Worm (Caenorhabditis elegans) whole organism, young adult: Measurements from ENCODE around the gene his-69.
A peak's percentile ranks its signal among the peaks of the same experiment; 100 is the strongest.

Experiments used
- B0261.1 ChIP-seq: sonication (generic microtip); optimal IDR thresholded peaks from 2 replicates; lab custom pipeline; 2016; ENCODE audit warnings: mild to moderate bottlenecking, missing genetic modification characterization, moderate library complexity, missing compliant biosample characterization
- C06A6.2 ChIP-seq: fragments of 200-800 bp; sonication (Bioruptor generic); conservative IDR thresholded peaks from 2 replicates; pipeline ENCODE4 v1.3.6; 2022; ENCODE audit warnings: missing genetic modification characterization, missing compliant biosample characterization
- C17E4.6 ChIP-seq: fragments of 200-800 bp; sonication (Bioruptor generic); IDR thresholded peaks from 2 replicates; pipeline ENCODE4 v1.3.6; 2022; ENCODE audit warnings: missing genetic modification reagents, missing genetic modification characterization, missing compliant biosample characterization
- D2030.7 ChIP-seq: fragments of 200-800 bp; sonication (Bioruptor generic); IDR thresholded peaks from 2 replicates; pipeline ENCODE4 v1.3.6; 2022; ENCODE audit warnings: missing genetic modification reagents, missing genetic modification characterization, missing compliant biosample characterization
- F10E7.11 ChIP-seq: sonication (generic microtip); optimal IDR thresholded peaks from 2 replicates; lab custom pipeline; 2017; ENCODE audit warnings: mild to moderate bottlenecking, missing genetic modification characterization, moderate library complexity, missing compliant biosample characterization
- F33H1.4 ChIP-seq: fragments of 200-800 bp; sonication (Bioruptor generic); IDR thresholded peaks from 2 replicates; pipeline ENCODE4 v1.3.6; 2022; ENCODE audit warnings: missing genetic modification reagents, missing genetic modification characterization, missing compliant biosample characterization
- K11D2.4 ChIP-seq: fragments of 200-800 bp; sonication (Bioruptor generic); IDR thresholded peaks from 2 replicates; pipeline ENCODE4 v1.3.6; 2022; ENCODE audit warnings: missing genetic modification reagents, missing genetic modification characterization, missing compliant biosample characterization
- Y53G8AR.9 ChIP-seq: fragments of 200-800 bp; sonication (Bioruptor generic); conservative IDR thresholded peaks from 2 replicates; pipeline ENCODE4 v1.3.6; 2022; ENCODE audit warnings: missing genetic modification reagents, missing genetic modification characterization, missing compliant biosample characterization
- ZK185.1 ChIP-seq: sonication (generic microtip); optimal IDR thresholded peaks from 2 replicates; lab custom pipeline; 2016; ENCODE audit warnings: mild to moderate bottlenecking, missing genetic modification characterization, missing compliant biosample characterization; ENCODE audit not compliant: poor library complexity, severe bottlenecking
- akir-1 ChIP-seq: fragments of 200-800 bp; sonication (Bioruptor generic); optimal IDR thresholded peaks from 2 replicates; lab custom pipeline; 2018; ENCODE audit warnings: mild to moderate bottlenecking, missing genetic modification characterization, moderate library complexity, missing compliant biosample characterization
- aptf-3 ChIP-seq: fragments of 200-800 bp; sonication (Bioruptor generic); IDR thresholded peaks from 2 replicates; pipeline ENCODE4 v1.3.6; 2022; ENCODE audit warnings: missing genetic modification characterization, missing compliant biosample characterization
- atf-7 ChIP-seq: sonication (generic microtip); optimal IDR thresholded peaks from 2 replicates; lab custom pipeline; 2017; ENCODE audit warnings: mild to moderate bottlenecking, missing genetic modification characterization, missing compliant biosample characterization
- attf-3 ChIP-seq: fragments of 200-800 bp; sonication (Bioruptor generic); conservative IDR thresholded peaks from 2 replicates; pipeline ENCODE4 v1.3.6; 2022; ENCODE audit warnings: missing genetic modification reagents, missing genetic modification characterization, missing compliant biosample characterization
- attf-5 ChIP-seq: fragments of 200-800 bp; sonication (Bioruptor generic); optimal IDR thresholded peaks from 2 replicates; lab custom pipeline; 2018; ENCODE audit warnings: mild to moderate bottlenecking, missing genetic modification characterization, missing compliant biosample characterization
- bed-2 ChIP-seq: fragments of 200-800 bp; sonication (Bioruptor generic); IDR thresholded peaks from 2 replicates; pipeline ENCODE4 v1.3.6; 2022; ENCODE audit warnings: missing genetic modification reagents, missing genetic modification characterization, missing compliant biosample characterization
- ccch-3 ChIP-seq: fragments of 200-800 bp; sonication (Bioruptor generic); optimal IDR thresholded peaks from 2 replicates; lab custom pipeline; 2018; ENCODE audit warnings: mild to moderate bottlenecking, missing genetic modification characterization, missing compliant biosample characterization
- cebp-2 ChIP-seq: fragments of 200-800 bp; sonication (Bioruptor generic); IDR thresholded peaks from 2 replicates; pipeline ENCODE4 v1.3.6; 2022; ENCODE audit warnings: missing genetic modification characterization, missing compliant biosample characterization
- ceh-58 ChIP-seq: fragments of 200-800 bp; sonication (Bioruptor generic); IDR thresholded peaks from 2 replicates; pipeline ENCODE4 v1.3.6; 2022; ENCODE audit warnings: missing genetic modification characterization, missing compliant biosample characterization
- die-1 ChIP-seq: sonication (generic microtip); optimal IDR thresholded peaks from 2 replicates; lab custom pipeline; 2016; ENCODE audit warnings: missing genotype, mild to moderate bottlenecking, missing genetic modification characterization, missing compliant biosample characterization
- efl-1 ChIP-seq: fragments of 150-350 bp; optimal IDR thresholded peaks from 2 replicates; lab custom pipeline; 2014; ENCODE audit warnings: missing biosample characterization, missing genetic modification reagents, missing genetic modification characterization
- fkh-3 ChIP-seq: sonication (generic microtip); optimal IDR thresholded peaks from 2 replicates; lab custom pipeline; 2016; ENCODE audit warnings: mild to moderate bottlenecking, missing genetic modification characterization, missing compliant biosample characterization
- lag-1 ChIP-seq: fragments of 200-800 bp; sonication (Bioruptor generic); IDR thresholded peaks from 2 replicates; pipeline ENCODE4 v1.3.6; 2022; ENCODE audit warnings: missing genetic modification reagents, missing genetic modification characterization, missing compliant biosample characterization
- let-526 ChIP-seq: fragments of 200-800 bp; sonication (Bioruptor generic); IDR thresholded peaks from 2 replicates; pipeline ENCODE4 v1.3.6; 2022; ENCODE audit warnings: missing genetic modification reagents, missing genetic modification characterization, missing compliant biosample characterization
- lin-35 ChIP-seq, 3 experiments: fragments of 150-350 bp in 2 of 3; sonication (generic microtip) in 1 of 3; optimal IDR thresholded peaks; 2 replicates each; lab custom pipeline; 2014 to 2018; ENCODE audit warnings: missing biosample characterization in 3 of 3, missing genetic modification characterization in 3 of 3, missing genetic modification reagents in 3 of 3
- lin-40 ChIP-seq: sonication (generic microtip); optimal IDR thresholded peaks from 2 replicates; lab custom pipeline; 2016; ENCODE audit warnings: missing genetic modification characterization, mild to moderate bottlenecking, missing compliant biosample characterization, missing genotype, missing genetic modification reagents
- lin-54 ChIP-seq: fragments of 200-800 bp; sonication (Bioruptor generic); optimal IDR thresholded peaks from 2 replicates; lab custom pipeline; 2018; ENCODE audit warnings: mild to moderate bottlenecking, missing genetic modification characterization, missing compliant biosample characterization
- lsl-1 ChIP-seq: fragments of 200-800 bp; sonication (Bioruptor generic); optimal IDR thresholded peaks from 2 replicates; lab custom pipeline; 2018; ENCODE audit warnings: mild to moderate bottlenecking, missing genetic modification characterization, moderate library complexity, missing compliant biosample characterization
- lsy-27 ChIP-seq: sonication (generic microtip); optimal IDR thresholded peaks from 2 replicates; lab custom pipeline; 2017; ENCODE audit warnings: missing genetic modification characterization, mild to moderate bottlenecking, missing compliant biosample characterization, antibody characterized with exemption, missing genotype, borderline replicate concordance; ENCODE audit not compliant: insufficient read depth
- madf-6 ChIP-seq: fragments of 200-800 bp; sonication (Bioruptor generic); IDR thresholded peaks from 2 replicates; pipeline ENCODE4 v1.3.6; 2022; ENCODE audit warnings: missing genetic modification reagents, missing genetic modification characterization, missing compliant biosample characterization
- mel-28 ChIP-seq: sonication (generic microtip); optimal IDR thresholded peaks from 2 replicates; lab custom pipeline; 2016; ENCODE audit warnings: borderline replicate concordance, mild to moderate bottlenecking, missing genetic modification characterization, missing compliant biosample characterization
- mxl-1 ChIP-seq: sonication (generic microtip); optimal IDR thresholded peaks from 2 replicates; lab custom pipeline; 2016; ENCODE audit warnings: missing genetic modification characterization, missing compliant biosample characterization
- nfya-2 ChIP-seq: fragments of 200-800 bp; sonication (Bioruptor generic); IDR thresholded peaks from 2 replicates; pipeline ENCODE4 v1.3.6; 2022; ENCODE audit warnings: missing genetic modification reagents, missing genetic modification characterization, missing compliant biosample characterization
- nfyb-1 ChIP-seq: fragments of 200-800 bp; sonication (Bioruptor generic); IDR thresholded peaks from 2 replicates; pipeline ENCODE4 v1.3.6; 2022; ENCODE audit warnings: missing genetic modification reagents, missing genetic modification characterization, missing compliant biosample characterization
- nhr-27 ChIP-seq: fragments of 200-800 bp; sonication (Bioruptor generic); optimal IDR thresholded peaks from 2 replicates; lab custom pipeline; 2018; ENCODE audit warnings: mild to moderate bottlenecking, missing genetic modification characterization, moderate library complexity, missing compliant biosample characterization
- rcor-1 ChIP-seq: fragments of 200-800 bp; sonication (Bioruptor generic); IDR thresholded peaks from 2 replicates; pipeline ENCODE4 v1.3.6; 2022; ENCODE audit warnings: missing genetic modification reagents, missing genetic modification characterization, missing compliant biosample characterization
- rec-8 ChIP-seq, 2 experiments: sonication (generic microtip); optimal IDR thresholded peaks; 2 replicates each; lab custom pipeline; 2016; ENCODE audit warnings: mild to moderate bottlenecking in 2 of 2, missing genetic modification characterization in 2 of 2, missing genetic modification reagents in 2 of 2, missing genotype in 2 of 2, missing biosample characterization in 1 of 2, missing compliant biosample characterization in 1 of 2, moderate library complexity in 1 of 2
- repo-1 ChIP-seq: sonication (generic microtip); optimal IDR thresholded peaks from 2 replicates; lab custom pipeline; 2017; ENCODE audit warnings: mild to moderate bottlenecking, missing genetic modification characterization, missing compliant biosample characterization
- rpc-1 ChIP-seq, 2 experiments: fragments of 150-350 bp in 1 of 2; sonication (generic microtip) in 1 of 2; optimal IDR thresholded peaks; 2 replicates each; lab custom pipeline; 2014 to 2018; ENCODE audit warnings: missing biosample characterization in 1 of 2, missing genetic modification characterization in 1 of 2, missing genetic modification reagents in 1 of 2, missing genotype in 1 of 2
- sea-2 ChIP-seq: fragments of 200-800 bp; sonication (Bioruptor generic); IDR thresholded peaks from 2 replicates; pipeline ENCODE4 v1.3.6; 2022; ENCODE audit warnings: missing genetic modification characterization, missing compliant biosample characterization
- sptf-2 ChIP-seq: fragments of 200-800 bp; sonication (Bioruptor generic); optimal IDR thresholded peaks from 2 replicates; lab custom pipeline; 2018; ENCODE audit warnings: mild to moderate bottlenecking, missing genetic modification characterization, missing compliant biosample characterization
- tbp1 ChIP-seq: fragments of 200-800 bp; sonication (Bioruptor generic); optimal IDR thresholded peaks from 2 replicates; lab custom pipeline; 2018; ENCODE audit warnings: mild to moderate bottlenecking, missing genetic modification characterization, missing compliant biosample characterization
- tlf-1 ChIP-seq: fragments of 200-800 bp; sonication (Bioruptor generic); optimal IDR thresholded peaks from 2 replicates; lab custom pipeline; 2018; ENCODE audit warnings: mild to moderate bottlenecking, missing genetic modification characterization, missing compliant biosample characterization
- unc-62 ChIP-seq: fragments of 150-350 bp; optimal IDR thresholded peaks from 2 replicates; lab custom pipeline; 2014; ENCODE audit warnings: missing biosample characterization, missing genetic modification reagents, missing genetic modification characterization
- zim-3 ChIP-seq: sonication (generic microtip); optimal IDR thresholded peaks from 2 replicates; lab custom pipeline; 2017; ENCODE audit warnings: mild to moderate bottlenecking, missing genetic modification characterization, moderate library complexity, missing compliant biosample characterization
- ztf-25 ChIP-seq: fragments of 200-800 bp; sonication (Bioruptor generic); IDR thresholded peaks from 2 replicates; pipeline ENCODE4 v1.3.6; 2022; ENCODE audit warnings: missing genetic modification reagents, missing genetic modification characterization, missing compliant biosample characterization
- ztf-26 ChIP-seq: sonication (generic microtip); optimal IDR thresholded peaks from 2 replicates; lab custom pipeline; 2017; ENCODE audit warnings: missing genetic modification characterization, missing compliant biosample characterization
- ztf-28 ChIP-seq: fragments of 200-800 bp; sonication (Bioruptor generic); IDR thresholded peaks from 2 replicates; pipeline ENCODE4 v1.3.6; 2022; ENCODE audit warnings: missing genetic modification reagents, missing genetic modification characterization, missing compliant biosample characterization
- ztf-3 ChIP-seq: fragments of 200-800 bp; sonication (Bioruptor generic); optimal IDR thresholded peaks from 2 replicates; lab custom pipeline; 2018; ENCODE audit warnings: mild to moderate bottlenecking, missing genetic modification characterization, missing compliant biosample characterization
- ztf-6 ChIP-seq: fragments of 200-800 bp; sonication (Bioruptor generic); IDR thresholded peaks from 2 replicates; pipeline ENCODE4 v1.3.6; 2022; ENCODE audit warnings: missing genetic modification reagents, missing genetic modification characterization, missing compliant biosample characterization

his-69 gene

ce11 chrIII:4098107-4098620 lies 39.6 kb upstream of the his-69 start, which contains the start of gene rei-1:
Gene rei-1, minus strand, starts transcription at chrIII:4098190.
- TF ChIP-seq K11D2.4 (GFP tag; lab: Robert Waterston, UW), result no peak
- 0 out of 2 replicates have a peak, but pooled peaks have one; percentile 19 for TF ChIP-seq Y53G8AR.9 (GFP tag; lab: Robert Waterston, UW)
- TF ChIP-seq F33H1.4 (GFP tag; lab: Robert Waterston, UW), result peak; percentile 37
- no peak for TF ChIP-seq ztf-25 (GFP tag; lab: Robert Waterston, UW)
- TF ChIP-seq ccch-3, result no peak
- no peak for TF ChIP-seq sea-2 (GFP tag; lab: Robert Waterston, UW)
- no peak for TF ChIP-seq C06A6.2
- TF ChIP-seq unc-62 (GFP tag; lab: Kevin White, UChicago), result no peak
- no peak for TF ChIP-seq tlf-1 (GFP tag; lab: Kevin White, UChicago)
- no peak for TF ChIP-seq mel-28 (tag; lab: Kevin White, UChicago)
- TF ChIP-seq efl-1 (GFP tag; lab: Kevin White, UChicago), result peak; percentile 60
- no peak for TF ChIP-seq F10E7.11 (tag; lab: Kevin White, UChicago)
- no peak for TF ChIP-seq ztf-26
- TF ChIP-seq ztf-28 (GFP tag; lab: Robert Waterston, UW), result no peak
- peak; percentile 37 for TF ChIP-seq madf-6
- no peak for TF ChIP-seq akir-1 (GFP tag; lab: Kevin White, UChicago)
- no peak for TF ChIP-seq die-1 (tag; lab: Kevin White, UChicago)
- no peak for TF ChIP-seq let-526
- no peak for TF ChIP-seq repo-1 (tag; lab: Kevin White, UChicago)
- no peak for TF ChIP-seq cebp-2 (GFP tag; lab: Robert Waterston, UW)
- no peak for TF ChIP-seq attf-5 (GFP tag; lab: Kevin White, UChicago)
- TF ChIP-seq nfya-2 (GFP tag; lab: Robert Waterston, UW), result no peak
- TF ChIP-seq nfyb-1, result no peak
- no peak for TF ChIP-seq ceh-58 (GFP tag; lab: Robert Waterston, UW)
- TF ChIP-seq fkh-3 (tag; lab: Kevin White, UChicago), result no peak
- TF ChIP-seq lin-40 (tag; lab: Kevin White, UChicago), result no peak
- TF ChIP-seq lin-54 (GFP tag; lab: Kevin White, UChicago), result peak; percentile 58
- TF ChIP-seq B0261.1 (tag; lab: Kevin White, UChicago), result no peak
- no peak for TF ChIP-seq C17E4.6
- no peak for TF ChIP-seq rpc-1 (optimal IDR thresholded peaks at IDR 0.05; lab: Kevin White, UChicago)
- TF ChIP-seq rpc-1 (tag; optimal IDR thresholded peaks at IDR 0.05; lab: Kevin White, UChicago), result no peak
- no peak for TF ChIP-seq ZK185.1 (tag; lab: Kevin White, UChicago)
- no peak for TF ChIP-seq bed-2 (GFP tag; lab: Robert Waterston, UW)
- TF ChIP-seq rec-8 (tag; optimal IDR thresholded peaks at IDR 0.05; lab: Kevin White, UChicago), result no peak
- TF ChIP-seq rcor-1 (GFP tag; lab: Robert Waterston, UW), result no peak
- TF ChIP-seq tbp1, result no peak
- no peak for TF ChIP-seq zim-3 (tag; lab: Kevin White, UChicago)
- peak; percentile 32; the same call in 1 of the 2 replicates for TF ChIP-seq D2030.7 (GFP tag; lab: Robert Waterston, UW)
- no peak for TF ChIP-seq nhr-27 (tag; lab: Kevin White, UChicago)
- no peak for TF ChIP-seq ztf-3
- peak; percentile 86 for TF ChIP-seq lsl-1 (GFP tag; lab: Kevin White, UChicago)
- TF ChIP-seq lin-35 (GFP tag; optimal IDR thresholded peaks at IDR 0.05; lab: Kevin White, UChicago), result no peak
- TF ChIP-seq lsy-27 (tag; lab: Kevin White, UChicago), result no peak
- no peak for TF ChIP-seq sptf-2 (GFP tag; lab: Kevin White, UChicago)
- no peak for TF ChIP-seq attf-3 (GFP tag; lab: Robert Waterston, UW)
- no peak for TF ChIP-seq aptf-3 (GFP tag; lab: Robert Waterston, UW)
- no peak for TF ChIP-seq mxl-1 (tag; lab: Kevin White, UChicago)
- no peak for TF ChIP-seq ztf-6 (GFP tag; lab: Robert Waterston, UW)
- TF ChIP-seq atf-7 (tag; lab: Kevin White, UChicago), result no peak
- TF ChIP-seq lag-1 (GFP tag; lab: Robert Waterston, UW), result no peak
